Worm (Caenorhabditis elegans) whole organism, young adult: ENCODE results near the gene pot-1.

ENCODE experiments used
- B0019.2 ChIP-seq: fragments of 200-800 bp; sonication (Bioruptor generic); conservative IDR thresholded peaks from 2 replicates; pipeline ENCODE4 v1.3.6; 2022; ENCODE audit warnings: missing genetic modification reagents, missing genetic modification characterization, missing compliant biosample characterization
- F57C9.4 ChIP-seq: sonication (generic microtip); optimal IDR thresholded peaks from 2 replicates; lab custom pipeline; 2017; ENCODE audit warnings: mild to moderate bottlenecking, missing genetic modification characterization, missing compliant biosample characterization
- Y95B8A.8 ChIP-seq: fragments of 200-800 bp; sonication (Bioruptor generic); IDR thresholded peaks from 2 replicates; pipeline ENCODE4 v1.3.6; 2022; ENCODE audit warnings: missing genetic modification reagents, missing genetic modification characterization, missing compliant biosample characterization
- akir-1 ChIP-seq: fragments of 200-800 bp; sonication (Bioruptor generic); optimal IDR thresholded peaks from 2 replicates; lab custom pipeline; 2018; ENCODE audit warnings: mild to moderate bottlenecking, missing genetic modification characterization, moderate library complexity, missing compliant biosample characterization
- ceh-58 ChIP-seq: fragments of 200-800 bp; sonication (Bioruptor generic); IDR thresholded peaks from 2 replicates; pipeline ENCODE4 v1.3.6; 2022; ENCODE audit warnings: missing genetic modification characterization, missing compliant biosample characterization
- ceh-91 ChIP-seq: fragments of 200-800 bp; sonication (Bioruptor generic); IDR thresholded peaks from 2 replicates; pipeline ENCODE4 v1.3.6; 2022; ENCODE audit warnings: missing genetic modification reagents, missing genetic modification characterization, missing compliant biosample characterization
- lin-35 ChIP-seq, 3 experiments: fragments of 150-350 bp in 2 of 3; sonication (generic microtip) in 1 of 3; optimal IDR thresholded peaks; 2 replicates each; lab custom pipeline; 2014 to 2018; ENCODE audit warnings: missing biosample characterization in 3 of 3, missing genetic modification characterization in 3 of 3, missing genetic modification reagents in 3 of 3
- nfya-1 ChIP-seq: sonication (generic microtip); optimal IDR thresholded peaks from 2 replicates; lab custom pipeline; 2017; ENCODE audit warnings: antibody characterized with exemption, missing compliant biosample characterization, missing genetic modification characterization, borderline replicate concordance; ENCODE audit not compliant: insufficient read depth
- rec-8 ChIP-seq, 2 experiments: sonication (generic microtip); optimal IDR thresholded peaks; 2 replicates each; lab custom pipeline; 2016; ENCODE audit warnings: mild to moderate bottlenecking in 2 of 2, missing genetic modification characterization in 2 of 2, missing genetic modification reagents in 2 of 2, missing genotype in 2 of 2, missing biosample characterization in 1 of 2, missing compliant biosample characterization in 1 of 2, moderate library complexity in 1 of 2
- repo-1 ChIP-seq: sonication (generic microtip); optimal IDR thresholded peaks from 2 replicates; lab custom pipeline; 2017; ENCODE audit warnings: mild to moderate bottlenecking, missing genetic modification characterization, missing compliant biosample characterization
- snpc-4 ChIP-seq, 5 experiments: fragments of 150-350 bp in 1 of 5; sonication (generic microtip) in 4 of 5; optimal IDR thresholded peaks; 2 replicates each; lab custom pipeline; 2014 to 2018; ENCODE audit warnings: missing genetic modification characterization in 5 of 5, missing biosample characterization in 3 of 5, antibody characterized with exemption in 2 of 5, mild to moderate bottlenecking in 2 of 5, missing compliant biosample characterization in 2 of 5, missing genotype in 2 of 5, moderate library complexity in 2 of 5, missing genetic modification reagents in 1 of 5
- tbp1 ChIP-seq: fragments of 200-800 bp; sonication (Bioruptor generic); optimal IDR thresholded peaks from 2 replicates; lab custom pipeline; 2018; ENCODE audit warnings: mild to moderate bottlenecking, missing genetic modification characterization, missing compliant biosample characterization
- unc-62 ChIP-seq: fragments of 150-350 bp; optimal IDR thresholded peaks from 2 replicates; lab custom pipeline; 2014; ENCODE audit warnings: missing biosample characterization, missing genetic modification reagents, missing genetic modification characterization

ce11 chrIII:7136015-7136414 is 2.5 kb upstream of the pot-1 start, which contains the start of gene B0280.17:
- TF ChIP-seq F57C9.4 (tag; lab: Kevin White, UChicago) (no peak), snpc-4 (GFP tag; optimal IDR thresholded peaks at IDR 0.05; lab: Kevin White, UChicago) (no peak), snpc-4 (tag; optimal IDR thresholded peaks at IDR 0.05; lab: Kevin White, UChicago) (no peak), ceh-58 (GFP tag; lab: Robert Waterston, UW) (no peak), unc-62 (GFP tag; lab: Kevin White, UChicago) (no peak), akir-1 (GFP tag; lab: Kevin White, UChicago) (no peak), Y95B8A.8 (GFP tag; lab: Robert Waterston, UW) (no peak), ceh-91 (GFP tag; lab: Robert Waterston, UW) (no peak), rec-8 (tag; optimal IDR thresholded peaks at IDR 0.05; lab: Kevin White, UChicago) (no peak), nfya-1 (tag; lab: Kevin White, UChicago) (no peak), lin-35 (GFP tag; optimal IDR thresholded peaks at IDR 0.05; lab: Kevin White, UChicago) (no peak), repo-1 (tag; lab: Kevin White, UChicago) (no peak), tbp1 (no peak), B0019.2 (GFP tag; lab: Robert Waterston, UW) (no peak)
